Fruit fly (Drosophila melanogaster) whole organism, embryonic: ENCODE measurements around the gene CG11970.

ENCODE experiments used
- Asciz ChIP-seq: fragments of 200-800 bp; sonication (Bioruptor generic); optimal IDR thresholded peaks from 2 replicates; lab custom pipeline; 2017; ENCODE audit warnings: missing biosample characterization, mild to moderate bottlenecking, missing genetic modification characterization, missing genetic modification reagents
- BEAF-32 ChIP-seq: fragments of 200-800 bp; sonication (Bioruptor generic); optimal IDR thresholded peaks from 3 replicates; lab custom pipeline; 2017; ENCODE audit warnings: missing biosample characterization, missing genetic modification characterization, mild to moderate bottlenecking, moderate library complexity, missing genetic modification reagents
- Blimp-1 ChIP-seq: fragments of 200-800 bp; sonication (Bioruptor generic); optimal IDR thresholded peaks from 3 replicates; lab custom pipeline; 2018; ENCODE audit warnings: missing biosample characterization, missing genetic modification characterization, mild to moderate bottlenecking, moderate library complexity, missing genetic modification reagents
- Bteb2 ChIP-seq: fragments of 200-800 bp; sonication (Bioruptor generic); optimal IDR thresholded peaks from 2 replicates; lab custom pipeline; 2016; ENCODE audit warnings: missing biosample characterization, missing genetic modification characterization
- CG10543 ChIP-seq: fragments of 200-800 bp; sonication (Bioruptor generic); optimal IDR thresholded peaks from 3 replicates; lab custom pipeline; 2017; ENCODE audit warnings: missing biosample characterization, mild to moderate bottlenecking, missing genetic modification characterization, moderate library complexity
- CG11093 ChIP-seq: fragments of 200-800 bp; sonication (Bioruptor generic); IDR thresholded peaks from 3 replicates; pipeline ENCODE4 v1.3.6; 2022; ENCODE audit warnings: missing biosample characterization, missing genetic modification characterization
- CG11696 ChIP-seq: fragments of 200-800 bp; sonication (Bioruptor generic); IDR thresholded peaks from 2 replicates; pipeline ENCODE4 v1.3.6; 2022; ENCODE audit warnings: missing biosample characterization, missing genetic modification characterization
- CG15514 ChIP-seq: fragments of 200-800 bp; sonication (Bioruptor generic); optimal IDR thresholded peaks from 3 replicates; lab custom pipeline; 2017; ENCODE audit warnings: missing biosample characterization, missing genetic modification characterization, mild to moderate bottlenecking, moderate library complexity, missing genetic modification reagents
- CG16863 ChIP-seq: fragments of 200-800 bp; sonication (Bioruptor generic); optimal IDR thresholded peaks from 3 replicates; lab custom pipeline; 2016; ENCODE audit warnings: missing biosample characterization, missing genetic modification characterization
- CG17802 ChIP-seq: fragments of 200-800 bp; sonication (Bioruptor generic); optimal IDR thresholded peaks from 2 replicates; lab custom pipeline; 2018; ENCODE audit warnings: missing biosample characterization, mild to moderate bottlenecking, missing genetic modification characterization, moderate library complexity
- CG31224 ChIP-seq: fragments of 200-800 bp; sonication (Bioruptor generic); IDR thresholded peaks from 2 replicates; pipeline ENCODE4 v1.3.6; 2022; ENCODE audit warnings: missing biosample characterization, missing genetic modification characterization
- CG32532 ChIP-seq: fragments of 200-800 bp; sonication (Bioruptor generic); IDR thresholded peaks from 2 replicates; pipeline ENCODE4 v1.3.6; 2022; ENCODE audit warnings: missing biosample characterization, missing genetic modification characterization
- CG3847 ChIP-seq: fragments of 200-800 bp; sonication (Bioruptor generic); IDR thresholded peaks from 2 replicates; pipeline ENCODE4 v1.3.6; 2022; ENCODE audit warnings: missing biosample characterization, missing genetic modification characterization
- CG42726 ChIP-seq: fragments of 200-800 bp; sonication (Bioruptor generic); IDR thresholded peaks from 2 replicates; pipeline ENCODE4 v1.3.6; 2022; ENCODE audit warnings: missing biosample characterization, missing genetic modification characterization; ENCODE audit not compliant: partially characterized antibody
- CG4424 ChIP-seq: fragments of 200-800 bp; sonication (Bioruptor generic); optimal IDR thresholded peaks from 3 replicates; lab custom pipeline; 2016; ENCODE audit warnings: missing biosample characterization, missing genetic modification characterization
- CG4707 ChIP-seq: fragments of 200-800 bp; sonication (Bioruptor generic); optimal IDR thresholded peaks from 2 replicates; lab custom pipeline; 2018; ENCODE audit warnings: missing biosample characterization, mild to moderate bottlenecking, missing genetic modification characterization, moderate library complexity
- CG4854 ChIP-seq: fragments of 200-800 bp; sonication (Bioruptor generic); optimal IDR thresholded peaks from 2 replicates; lab custom pipeline; 2016; ENCODE audit warnings: missing biosample characterization, missing genetic modification characterization, inconsistent platforms
- CG5953 ChIP-seq: fragments of 200-800 bp; sonication (Bioruptor generic); IDR thresholded peaks from 2 replicates; pipeline ENCODE4 v1.3.6; 2022; ENCODE audit warnings: missing biosample characterization, missing genetic modification characterization
- CG6689 ChIP-seq: fragments of 200-800 bp; sonication (Bioruptor generic); IDR thresholded peaks from 2 replicates; pipeline ENCODE4 v1.3.6; 2022; ENCODE audit warnings: missing biosample characterization, missing genetic modification characterization
- CG7357 ChIP-seq: fragments of 200-800 bp; sonication (Bioruptor generic); IDR thresholded peaks from 3 replicates; pipeline ENCODE4 v1.3.6; 2022; ENCODE audit warnings: missing biosample characterization, missing genetic modification characterization
- CG7963 ChIP-seq: fragments of 200-800 bp; sonication (Bioruptor generic); IDR thresholded peaks from 3 replicates; pipeline ENCODE4 v1.3.6; 2022; ENCODE audit warnings: missing biosample characterization, missing genetic modification characterization; ENCODE audit not compliant: partially characterized antibody
- CG8944 ChIP-seq: fragments of 200-800 bp; sonication (Bioruptor generic); optimal IDR thresholded peaks from 3 replicates; lab custom pipeline; 2016; ENCODE audit warnings: missing biosample characterization, missing genetic modification characterization
- CrebB ChIP-seq: fragments of 200-800 bp; sonication (Bioruptor generic); optimal IDR thresholded peaks from 3 replicates; lab custom pipeline; 2018; ENCODE audit warnings: missing biosample characterization, mild to moderate bottlenecking, missing genetic modification characterization
- D19B ChIP-seq: fragments of 200-800 bp; sonication (Bioruptor generic); optimal IDR thresholded peaks from 2 replicates; lab custom pipeline; 2017; ENCODE audit warnings: missing biosample characterization, mild to moderate bottlenecking, missing genetic modification characterization
- Dek ChIP-seq: fragments of 200-800 bp; sonication (Bioruptor generic); optimal IDR thresholded peaks from 3 replicates; lab custom pipeline; 2019; ENCODE audit warnings: missing biosample characterization, mild to moderate bottlenecking, missing genetic modification characterization, moderate library complexity
- Doc2 ChIP-seq: fragments of 200-800 bp; sonication (Bioruptor generic); IDR thresholded peaks from 2 replicates; pipeline ENCODE4 v1.3.6; 2022; ENCODE audit warnings: missing biosample characterization, missing genetic modification characterization
- Hr51 ChIP-seq, 2 experiments: fragments of 200-800 bp; sonication (Bioruptor generic); optimal IDR thresholded peaks; 2 replicates in 1 of 2; 3 replicates in 1 of 2; lab custom pipeline; 2016 to 2018; ENCODE audit warnings: missing biosample characterization in 2 of 2, missing genetic modification characterization in 2 of 2, mild to moderate bottlenecking in 1 of 2, moderate library complexity in 1 of 2
- Jarid2 ChIP-seq: fragments of 200-800 bp; sonication (Bioruptor generic); optimal IDR thresholded peaks from 3 replicates; lab custom pipeline; 2017; ENCODE audit warnings: mild to moderate bottlenecking, missing biosample characterization, missing genetic modification reagents, missing genetic modification characterization
- Lhr ChIP-seq: fragments of 200-800 bp; sonication (Bioruptor generic); optimal IDR thresholded peaks from 3 replicates; lab custom pipeline; 2017; ENCODE audit warnings: mild to moderate bottlenecking, missing biosample characterization, missing genetic modification reagents, missing genetic modification characterization
- NFAT ChIP-seq: fragments of 200-800 bp; sonication (Bioruptor generic); IDR thresholded peaks from 2 replicates; pipeline ENCODE4 v1.3.6; 2022; ENCODE audit warnings: missing biosample characterization, missing genetic modification characterization
- Nf-YC ChIP-seq: fragments of 200-800 bp; optimal IDR thresholded peaks from 3 replicates; lab custom pipeline; 2019; ENCODE audit warnings: missing biosample characterization, mild to moderate bottlenecking, missing genetic modification characterization, moderate library complexity
- Side ChIP-seq: fragments of 200-800 bp; sonication (Bioruptor generic); optimal IDR thresholded peaks from 2 replicates; lab custom pipeline; 2016; ENCODE audit warnings: missing biosample characterization, missing genetic modification characterization
- Spps ChIP-seq: fragments of 200-800 bp; sonication (Bioruptor generic); optimal IDR thresholded peaks from 2 replicates; lab custom pipeline; 2018; ENCODE audit warnings: missing biosample characterization, mild to moderate bottlenecking, missing genetic modification characterization
- bcd ChIP-seq: fragments of 200-800 bp; sonication (Bioruptor generic); optimal IDR thresholded peaks from 2 replicates; lab custom pipeline; 2017; ENCODE audit warnings: missing biosample characterization, mild to moderate bottlenecking, missing genetic modification characterization
- btn ChIP-seq: fragments of 200-800 bp; sonication (Bioruptor generic); optimal IDR thresholded peaks from 2 replicates; lab custom pipeline; 2016; ENCODE audit warnings: missing biosample characterization, missing genetic modification characterization
- chn ChIP-seq: fragments of 200-800 bp; sonication (Bioruptor generic); optimal IDR thresholded peaks from 2 replicates; lab custom pipeline; 2016; ENCODE audit warnings: missing biosample characterization, missing genetic modification characterization
- grau ChIP-seq: fragments of 200-800 bp; optimal IDR thresholded peaks from 3 replicates; lab custom pipeline; 2019; ENCODE audit warnings: missing biosample characterization, mild to moderate bottlenecking, missing genetic modification characterization, moderate library complexity
- kah ChIP-seq: fragments of 200-800 bp; sonication (Bioruptor generic); optimal IDR thresholded peaks from 2 replicates; lab custom pipeline; 2018; ENCODE audit warnings: missing biosample characterization, mild to moderate bottlenecking, missing genetic modification characterization
- knrl ChIP-seq: fragments of 200-800 bp; sonication (Bioruptor generic); IDR thresholded peaks from 3 replicates; pipeline ENCODE4 v1.3.6; 2022; ENCODE audit warnings: missing biosample characterization, missing genetic modification characterization; ENCODE audit not compliant: partially characterized antibody
- nau ChIP-seq: fragments of 200-800 bp; sonication (Bioruptor generic); optimal IDR thresholded peaks from 3 replicates; lab custom pipeline; 2017; ENCODE audit warnings: missing biosample characterization, mild to moderate bottlenecking, missing genetic modification characterization, missing genetic modification reagents
- pb ChIP-seq: fragments of 200-800 bp; sonication (Bioruptor generic); optimal IDR thresholded peaks from 3 replicates; lab custom pipeline; 2016; ENCODE audit warnings: missing biosample characterization, missing genetic modification characterization
- psq ChIP-seq: fragments of 200-800 bp; sonication (Bioruptor generic); optimal IDR thresholded peaks from 2 replicates; lab custom pipeline; 2017; ENCODE audit warnings: missing biosample characterization, missing genetic modification characterization
- scrt ChIP-seq: fragments of 200-800 bp; sonication (Bioruptor generic); optimal IDR thresholded peaks from 2 replicates; lab custom pipeline; 2018; ENCODE audit warnings: missing biosample characterization, mild to moderate bottlenecking, missing genetic modification characterization, moderate library complexity
- sd ChIP-seq: fragments of 200-800 bp; sonication (Bioruptor generic); optimal IDR thresholded peaks from 3 replicates; lab custom pipeline; 2018; ENCODE audit warnings: missing biosample characterization, mild to moderate bottlenecking, missing genetic modification characterization, moderate library complexity
- trem ChIP-seq: fragments of 200-800 bp; optimal IDR thresholded peaks from 3 replicates; lab custom pipeline; 2019; ENCODE audit warnings: missing biosample characterization, mild to moderate bottlenecking, missing genetic modification characterization, moderate library complexity
- unc-4 ChIP-seq: fragments of 200-800 bp; sonication (Bioruptor generic); IDR thresholded peaks from 2 replicates; pipeline ENCODE4 v1.3.6; 2022; ENCODE audit warnings: missing biosample characterization, missing genetic modification characterization; ENCODE audit not compliant: partially characterized antibody
- zen ChIP-seq: fragments of 200-800 bp; sonication (Bioruptor generic); optimal IDR thresholded peaks from 3 replicates; lab custom pipeline; 2018; ENCODE audit warnings: missing biosample characterization, mild to moderate bottlenecking, missing genetic modification characterization, moderate library complexity
- zfh1 ChIP-seq: fragments of 200-800 bp; sonication (Bioruptor generic); IDR thresholded peaks from 3 replicates; pipeline ENCODE4 v1.3.6; 2022; ENCODE audit warnings: missing biosample characterization, missing genetic modification characterization

The CG11970 gene

DNA sequence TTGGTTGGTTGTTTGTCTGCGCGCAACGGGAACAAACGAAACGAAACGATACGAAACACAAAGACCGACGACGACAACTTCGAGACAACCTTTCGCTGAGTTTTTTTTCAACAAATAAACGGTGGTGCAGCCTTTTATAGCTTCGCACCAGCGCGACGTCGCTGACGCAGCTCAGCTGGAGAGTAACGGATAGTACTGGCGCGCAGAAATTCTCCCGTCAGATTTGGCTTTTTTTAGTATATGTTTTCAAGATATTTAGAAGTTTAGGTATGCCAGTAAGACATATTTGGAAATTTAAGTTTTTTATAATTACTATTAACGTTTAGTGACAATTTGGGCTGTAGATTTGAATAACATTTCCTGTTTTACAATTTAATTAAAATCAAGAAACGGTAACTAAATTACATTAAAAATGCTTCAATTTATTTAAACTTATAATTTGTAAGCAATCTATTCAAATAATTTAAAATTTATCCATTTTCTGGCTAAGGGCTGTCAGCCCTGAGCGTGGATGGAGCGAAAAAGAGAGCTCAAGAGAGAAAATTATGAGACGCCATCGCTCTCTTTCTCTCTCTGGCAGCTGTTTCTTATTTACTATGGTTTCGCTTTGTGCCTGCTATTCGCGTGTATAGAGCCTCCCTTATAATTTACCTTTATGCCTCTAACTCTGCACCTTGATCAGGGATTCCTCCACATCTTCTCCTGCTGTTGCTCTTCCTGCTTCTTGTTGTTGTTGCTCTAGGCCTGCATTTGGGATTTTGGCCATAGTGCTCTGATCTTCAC is 49.3 kb downstream of the CG11970 start (continued):
- TF ChIP-seq CG7357 (GFP tag; lab: Robert Waterston, UW) = no peak
- TF ChIP-seq CG11093 (GFP tag; lab: Robert Waterston, UW) = no peak
- peak; percentile 25 for TF ChIP-seq CG16863 (GFP tag; lab: Kevin White, UChicago)
- 0 out of 2 replicates have a peak, but pooled peaks have one; percentile 20 for TF ChIP-seq CG31224
- TF ChIP-seq Jarid2 (GFP tag; lab: Kevin White, UChicago) = peak; percentile 92
- TF ChIP-seq scrt (GFP tag; lab: Kevin White, UChicago) = peak; percentile 82
- TF ChIP-seq nau (GFP tag; lab: Kevin White, UChicago) = peak; percentile 80
- TF ChIP-seq CG4424 = peak; percentile 77
- peak; percentile 18 for TF ChIP-seq CG8944 (GFP tag; lab: Kevin White, UChicago)
- peak; percentile 77 for TF ChIP-seq Asciz (GFP tag; lab: Kevin White, UChicago)
- TF ChIP-seq CG5953 (GFP tag; lab: Robert Waterston, UW) = no peak
- TF ChIP-seq CG42726 (GFP tag; lab: Robert Waterston, UW) = peak; percentile 75; the same call in 1 of the 2 replicates
- TF ChIP-seq D19B = peak; percentile 64
- TF ChIP-seq CG32532 (GFP tag; lab: Robert Waterston, UW) = 0 out of 2 replicates have a peak, but pooled peaks have one; percentile 68
- TF ChIP-seq zen (tag; lab: Kevin White, UChicago) = peak; percentile 72
- peak; percentile 72 for TF ChIP-seq kah (GFP tag; lab: Kevin White, UChicago)
- no peak for TF ChIP-seq pb
- TF ChIP-seq CG4707 = peak; percentile 19
- TF ChIP-seq psq (GFP tag; lab: Kevin White, UChicago) = peak; percentile 55
- peak; percentile 21; the same call in 1 of the 2 replicates for TF ChIP-seq NFAT (GFP tag; lab: Robert Waterston, UW)
- TF ChIP-seq Bteb2 (GFP tag; lab: Kevin White, UChicago) = peak; percentile 43
- no peak for TF ChIP-seq knrl (GFP tag; lab: Robert Waterston, UW)
- peak; percentile 73 for TF ChIP-seq Blimp-1
- peak; percentile 41 for TF ChIP-seq chn (GFP tag; lab: Kevin White, UChicago)
- TF ChIP-seq CG6689 (GFP tag; lab: Robert Waterston, UW) = peak; percentile 72
- peak; percentile 78 for TF ChIP-seq trem (tag; lab: Kevin White, UChicago)
- TF ChIP-seq Lhr (GFP tag; lab: Kevin White, UChicago) = peak; percentile 61
- TF ChIP-seq CG17802 (tag; lab: Kevin White, UChicago) = no peak
- TF ChIP-seq CG15514 (GFP tag; lab: Kevin White, UChicago) = peak; percentile 67
- TF ChIP-seq bcd = peak; percentile 82
- peak; percentile 76 for TF ChIP-seq sd (tag; lab: Kevin White, UChicago)
- peak; percentile 45 for TF ChIP-seq Side (GFP tag; lab: Kevin White, UChicago)
- peak; percentile 91 for TF ChIP-seq CG10543 (GFP tag; lab: Kevin White, UChicago)
- TF ChIP-seq BEAF-32 (GFP tag; lab: Kevin White, UChicago) = peak; percentile 6
- TF ChIP-seq CG3847 (GFP tag; lab: Robert Waterston, UW) = peak; percentile 60; the same call in 1 of the 2 replicates
- TF ChIP-seq Dek (tag; lab: Kevin White, UChicago) = peak; percentile 87
- TF ChIP-seq unc-4 = no peak
- no peak for TF ChIP-seq CG7963 (GFP tag; lab: Robert Waterston, UW)
- peak; percentile 48 for TF ChIP-seq Spps (tag; lab: Kevin White, UChicago)
- no peak for TF ChIP-seq CG11696 (GFP tag; lab: Robert Waterston, UW)
- peak; percentile 90 for TF ChIP-seq grau (tag; lab: Kevin White, UChicago)
- TF ChIP-seq CrebB (tag; lab: Kevin White, UChicago) = peak; percentile 40
- peak; percentile 49 to 90 for TF ChIP-seq Hr51 (GFP tag; optimal IDR thresholded peaks at IDR 0.05; lab: Kevin White, UChicago)
- TF ChIP-seq Doc2 (GFP tag; lab: Robert Waterston, UW) = no peak
- peak; percentile 57 for TF ChIP-seq zfh1 (GFP tag; lab: Robert Waterston, UW)
- peak; percentile 30 for TF ChIP-seq CG4854 (GFP tag; lab: Kevin White, UChicago)
- peak; percentile 86 for TF ChIP-seq Nf-YC
- no peak for TF ChIP-seq btn (GFP tag; lab: Kevin White, UChicago)
